Worm (Caenorhabditis elegans) whole organism, young adult: ENCODE measurements around the gene srx-10.

Source experiments
- B0019.2 ChIP-seq: fragments of 200-800 bp; sonication (Bioruptor generic); conservative IDR thresholded peaks from 2 replicates; pipeline ENCODE4 v1.3.6; 2022; ENCODE audit warnings: missing genetic modification reagents, missing genetic modification characterization, missing compliant biosample characterization
- F10E7.11 ChIP-seq: sonication (generic microtip); optimal IDR thresholded peaks from 2 replicates; lab custom pipeline; 2017; ENCODE audit warnings: mild to moderate bottlenecking, missing genetic modification characterization, moderate library complexity, missing compliant biosample characterization
- F22D6.2 ChIP-seq: sonication (generic microtip); optimal IDR thresholded peaks from 2 replicates; lab custom pipeline; 2016; ENCODE audit warnings: mild to moderate bottlenecking, missing genetic modification characterization, missing compliant biosample characterization
- F23B12.7 ChIP-seq: sonication (generic microtip); optimal IDR thresholded peaks from 2 replicates; lab custom pipeline; 2017; ENCODE audit warnings: missing genetic modification characterization, mild to moderate bottlenecking, missing compliant biosample characterization, antibody characterized with exemption, moderate library complexity; ENCODE audit not compliant: insufficient read depth
- F37B4.10 ChIP-seq: fragments of 200-800 bp; sonication (Bioruptor generic); IDR thresholded peaks from 2 replicates; pipeline ENCODE4 v1.3.6; 2022; ENCODE audit warnings: missing genetic modification characterization, missing compliant biosample characterization
- F55B11.4 ChIP-seq: sonication (generic microtip); optimal IDR thresholded peaks from 2 replicates; lab custom pipeline; 2016; ENCODE audit warnings: missing compliant biosample characterization, missing genetic modification characterization, borderline replicate concordance; ENCODE audit not compliant: insufficient read depth
- F57C9.4 ChIP-seq: sonication (generic microtip); optimal IDR thresholded peaks from 2 replicates; lab custom pipeline; 2017; ENCODE audit warnings: mild to moderate bottlenecking, missing genetic modification characterization, missing compliant biosample characterization
- K12H6.12 ChIP-seq: fragments of 200-800 bp; sonication (Bioruptor generic); optimal IDR thresholded peaks from 2 replicates; lab custom pipeline; 2018; ENCODE audit warnings: mild to moderate bottlenecking, missing genetic modification characterization, missing compliant biosample characterization
- T07F8.4 ChIP-seq: sonication (generic microtip); optimal IDR thresholded peaks from 2 replicates; lab custom pipeline; 2016; ENCODE audit warnings: mild to moderate bottlenecking, missing genetic modification characterization, moderate library complexity, missing compliant biosample characterization
- T26A5.8 ChIP-seq: sonication (generic microtip); optimal IDR thresholded peaks from 2 replicates; lab custom pipeline; 2016; ENCODE audit warnings: missing genetic modification characterization, missing compliant biosample characterization
- Y67H2A.10 ChIP-seq: fragments of 200-800 bp; sonication (Bioruptor generic); conservative IDR thresholded peaks from 2 replicates; pipeline ENCODE4 v1.3.6; 2022; ENCODE audit warnings: missing genetic modification reagents, missing genetic modification characterization, missing compliant biosample characterization
- Y79H2A.3 ChIP-seq: fragments of 200-800 bp; sonication (Bioruptor generic); conservative IDR thresholded peaks from 2 replicates; pipeline ENCODE4 v1.3.6; 2022; ENCODE audit warnings: missing genetic modification reagents, missing genetic modification characterization, missing compliant biosample characterization
- Y95B8A.8 ChIP-seq: fragments of 200-800 bp; sonication (Bioruptor generic); IDR thresholded peaks from 2 replicates; pipeline ENCODE4 v1.3.6; 2022; ENCODE audit warnings: missing genetic modification reagents, missing genetic modification characterization, missing compliant biosample characterization
- ZK185.1 ChIP-seq: sonication (generic microtip); optimal IDR thresholded peaks from 2 replicates; lab custom pipeline; 2016; ENCODE audit warnings: mild to moderate bottlenecking, missing genetic modification characterization, missing compliant biosample characterization; ENCODE audit not compliant: poor library complexity, severe bottlenecking
- ama-1 ChIP-seq, 3 experiments: fragments of 150-350 bp in 1 of 3; sonication (generic microtip) in 2 of 3; optimal IDR thresholded peaks; 2 replicates each; lab custom pipeline; 2014 to 2018; ENCODE audit warnings: missing biosample characterization in 2 of 3, missing genetic modification characterization in 2 of 3, missing genetic modification reagents in 2 of 3
- athp-1 ChIP-seq: sonication (generic microtip); optimal IDR thresholded peaks from 2 replicates; lab custom pipeline; 2017; ENCODE audit warnings: mild to moderate bottlenecking, missing genetic modification characterization, missing compliant biosample characterization
- attf-6 ChIP-seq: fragments of 200-800 bp; sonication (Bioruptor generic); IDR thresholded peaks from 2 replicates; pipeline ENCODE4 v1.3.6; 2022; ENCODE audit warnings: missing genetic modification reagents, missing genetic modification characterization, missing compliant biosample characterization
- bed-1 ChIP-seq: fragments of 200-800 bp; sonication (Bioruptor generic); IDR thresholded peaks from 2 replicates; pipeline ENCODE4 v1.3.6; 2022; ENCODE audit warnings: missing genetic modification reagents, missing genetic modification characterization, missing compliant biosample characterization
- cebp-1 ChIP-seq, 2 experiments: fragments of 200-800 bp in 1 of 2; sonication (Bioruptor generic) in 1 of 2; sonication (generic microtip) in 1 of 2; IDR thresholded peaks in 1 of 2; optimal IDR thresholded peaks in 1 of 2; 2 replicates each; pipeline versions ENCODE4 v1.3.6 to Lab custom; 2017 to 2022; ENCODE audit warnings: missing compliant biosample characterization in 2 of 2, missing genetic modification characterization in 2 of 2, mild to moderate bottlenecking in 1 of 2, missing genetic modification reagents in 1 of 2, moderate library complexity in 1 of 2
- ceh-100 ChIP-seq: fragments of 200-800 bp; sonication (Bioruptor generic); IDR thresholded peaks from 2 replicates; pipeline ENCODE4 v1.3.6; 2022; ENCODE audit warnings: missing genetic modification reagents, missing genetic modification characterization, missing compliant biosample characterization
- chd-7 ChIP-seq: sonication (generic microtip); optimal IDR thresholded peaks from 2 replicates; lab custom pipeline; 2016; ENCODE audit warnings: mild to moderate bottlenecking, missing genetic modification characterization, moderate library complexity, missing compliant biosample characterization
- dpff-1 ChIP-seq: sonication (generic microtip); optimal IDR thresholded peaks from 2 replicates; lab custom pipeline; 2017; ENCODE audit warnings: mild to moderate bottlenecking, missing genetic modification characterization, missing compliant biosample characterization
- dpl-1 ChIP-seq: fragments of 150-350 bp; optimal IDR thresholded peaks from 2 replicates; lab custom pipeline; 2014; ENCODE audit warnings: missing biosample characterization, missing genetic modification reagents, missing genetic modification characterization
- egl-18 ChIP-seq: fragments of 200-800 bp; sonication (Bioruptor generic); IDR thresholded peaks from 2 replicates; pipeline ENCODE4 v1.3.6; 2022; ENCODE audit warnings: missing genetic modification reagents, missing genetic modification characterization, missing compliant biosample characterization
- ekl-4 ChIP-seq: fragments of 200-800 bp; sonication (Bioruptor generic); IDR thresholded peaks from 2 replicates; pipeline ENCODE4 v1.3.6; 2022; ENCODE audit warnings: missing genetic modification reagents, missing genetic modification characterization, missing compliant biosample characterization
- ets-4 ChIP-seq: fragments of 200-800 bp; sonication (Bioruptor generic); optimal IDR thresholded peaks from 2 replicates; lab custom pipeline; 2018; ENCODE audit warnings: mild to moderate bottlenecking, missing genetic modification characterization, missing compliant biosample characterization
- gei-17 ChIP-seq: fragments of 200-800 bp; sonication (Bioruptor generic); optimal IDR thresholded peaks from 2 replicates; lab custom pipeline; 2018; ENCODE audit warnings: mild to moderate bottlenecking, missing genetic modification characterization, missing compliant biosample characterization
- hsf-1 ChIP-seq: fragments of 200-800 bp; sonication (Bioruptor generic); IDR thresholded peaks from 2 replicates; pipeline ENCODE4 v1.3.6; 2022; ENCODE audit warnings: missing genetic modification reagents, missing genetic modification characterization, missing compliant biosample characterization
- lag-1 ChIP-seq: fragments of 200-800 bp; sonication (Bioruptor generic); IDR thresholded peaks from 2 replicates; pipeline ENCODE4 v1.3.6; 2022; ENCODE audit warnings: missing genetic modification reagents, missing genetic modification characterization, missing compliant biosample characterization
- lsy-27 ChIP-seq: sonication (generic microtip); optimal IDR thresholded peaks from 2 replicates; lab custom pipeline; 2017; ENCODE audit warnings: missing genetic modification characterization, mild to moderate bottlenecking, missing compliant biosample characterization, antibody characterized with exemption, missing genotype, borderline replicate concordance; ENCODE audit not compliant: insufficient read depth
- madf-6 ChIP-seq: fragments of 200-800 bp; sonication (Bioruptor generic); IDR thresholded peaks from 2 replicates; pipeline ENCODE4 v1.3.6; 2022; ENCODE audit warnings: missing genetic modification reagents, missing genetic modification characterization, missing compliant biosample characterization
- mel-28 ChIP-seq: sonication (generic microtip); optimal IDR thresholded peaks from 2 replicates; lab custom pipeline; 2016; ENCODE audit warnings: borderline replicate concordance, mild to moderate bottlenecking, missing genetic modification characterization, missing compliant biosample characterization
- mxl-1 ChIP-seq: sonication (generic microtip); optimal IDR thresholded peaks from 2 replicates; lab custom pipeline; 2016; ENCODE audit warnings: missing genetic modification characterization, missing compliant biosample characterization
- nfyb-1 ChIP-seq: fragments of 200-800 bp; sonication (Bioruptor generic); IDR thresholded peaks from 2 replicates; pipeline ENCODE4 v1.3.6; 2022; ENCODE audit warnings: missing genetic modification reagents, missing genetic modification characterization, missing compliant biosample characterization
- nhr-120 ChIP-seq: fragments of 200-800 bp; sonication (Bioruptor generic); IDR thresholded peaks from 2 replicates; pipeline ENCODE4 v1.3.6; 2022; ENCODE audit warnings: missing genetic modification characterization, missing compliant biosample characterization
- nhr-179 ChIP-seq: sonication (generic microtip); optimal IDR thresholded peaks from 2 replicates; lab custom pipeline; 2016; ENCODE audit warnings: mild to moderate bottlenecking, missing genetic modification characterization, missing compliant biosample characterization
- nhr-80 ChIP-seq: sonication (generic microtip); optimal IDR thresholded peaks from 2 replicates; lab custom pipeline; 2016; ENCODE audit warnings: missing genetic modification characterization, missing compliant biosample characterization
- sdz-38 ChIP-seq: sonication (generic microtip); optimal IDR thresholded peaks from 2 replicates; lab custom pipeline; 2016; ENCODE audit warnings: missing genotype, missing genetic modification characterization, missing compliant biosample characterization
- somi-1 ChIP-seq: fragments of 200-800 bp; sonication (Bioruptor generic); optimal IDR thresholded peaks from 2 replicates; lab custom pipeline; 2018; ENCODE audit warnings: mild to moderate bottlenecking, missing genetic modification characterization, missing compliant biosample characterization
- xnd-1 ChIP-seq: sonication (generic microtip); optimal IDR thresholded peaks from 2 replicates; lab custom pipeline; 2016; ENCODE audit warnings: missing genotype, missing genetic modification reagents, missing genetic modification characterization, missing compliant biosample characterization

srx-10 gene

ce11 chrV:13981677-13982076 is 35.4 kb upstream of the srx-10 start:
- TF ChIP-seq lag-1 (GFP tag; lab: Robert Waterston, UW) (no peak), T26A5.8 (tag; lab: Kevin White, UChicago) (no peak), sdz-38 (tag; lab: Kevin White, UChicago) (no peak), attf-6 (GFP tag; lab: Robert Waterston, UW) (no peak), ama-1 (optimal IDR thresholded peaks at IDR 0.05; lab: Kevin White, UChicago) (no peak), ama-1 (GFP tag; optimal IDR thresholded peaks at IDR 0.05; lab: Kevin White, UChicago) (no peak), gei-17 (no peak), xnd-1 (no peak), Y67H2A.10 (GFP tag; lab: Robert Waterston, UW) (no peak)

- TF ChIP-seq lsy-27 (tag; lab: Kevin White, UChicago) (no peak), F37B4.10 (GFP tag; lab: Robert Waterston, UW) (no peak), hsf-1 (GFP tag; lab: Robert Waterston, UW) (no peak), nfyb-1 (GFP tag; lab: Robert Waterston, UW) (no peak), K12H6.12 (tag; lab: Kevin White, UChicago) (no peak), nhr-120 (no peak), sdz-38 (tag; lab: Kevin White, UChicago) (no peak)
Observed at ce11 chrV:13980807-13981206, 34.5 kb upstream of the srx-10 start, which contains the start of gene eol-1. Gene eol-1 (minus strand): TSS chrV:13980907.

ce11 chrV:13963279-13963976 is 17.1 kb upstream of the srx-10 start, which contains the start of gene sao-1:
Gene sao-1 (plus strand): TSS chrV:13963926.
- 0 out of 2 replicates have a peak, but pooled peaks have one; percentile 22 for TF ChIP-seq Y79H2A.3 (GFP tag; lab: Robert Waterston, UW)
- TF ChIP-seq mxl-1 (tag; lab: Kevin White, UChicago) = no peak
- TF ChIP-seq T07F8.4 (tag; lab: Kevin White, UChicago) = no peak
- no peak for TF ChIP-seq xnd-1
- no peak for TF ChIP-seq nhr-80 (tag; lab: Kevin White, UChicago)
- TF ChIP-seq Y95B8A.8 = no peak

- TF ChIP-seq F55B11.4 (tag; lab: Kevin White, UChicago) = no peak
- no peak for TF ChIP-seq mxl-1 (tag; lab: Kevin White, UChicago)
- TF ChIP-seq ekl-4 = peak; percentile 17; the same call in 1 of the 2 replicates
- TF ChIP-seq ceh-100 (GFP tag; lab: Robert Waterston, UW) = peak; percentile 76
- TF ChIP-seq B0019.2 (GFP tag; lab: Robert Waterston, UW) = no peak
- TF ChIP-seq Y79H2A.3 (GFP tag; lab: Robert Waterston, UW) = no peak
- no peak for TF ChIP-seq cebp-1 (GFP tag; IDR thresholded peaks at IDR 0.05; lab: Robert Waterston, UW)
- peak; percentile 65 for TF ChIP-seq cebp-1 (tag; optimal IDR thresholded peaks at IDR 0.05; lab: Kevin White, UChicago)
- TF ChIP-seq ama-1 (optimal IDR thresholded peaks at IDR 0.05; lab: Kevin White, UChicago) = no peak
- peak in 1 of 2 experiments; percentile 28 for TF ChIP-seq ama-1 (GFP tag; optimal IDR thresholded peaks at IDR 0.05; lab: Kevin White, UChicago)
- no peak for TF ChIP-seq mel-28
- TF ChIP-seq ZK185.1 = peak; percentile 79
- TF ChIP-seq F23B12.7 (tag; lab: Kevin White, UChicago) = peak; percentile 31
- TF ChIP-seq Y95B8A.8 = peak; percentile 26; the same call in 1 of the 2 replicates
- TF ChIP-seq nhr-179 (tag; lab: Kevin White, UChicago) = no peak
- no peak for TF ChIP-seq dpff-1 (tag; lab: Kevin White, UChicago)
- TF ChIP-seq athp-1 (tag; lab: Kevin White, UChicago) = no peak
- no peak for TF ChIP-seq attf-6 (GFP tag; lab: Robert Waterston, UW)
- peak; percentile 93 for TF ChIP-seq madf-6 (GFP tag; lab: Robert Waterston, UW)
- TF ChIP-seq F10E7.11 (tag; lab: Kevin White, UChicago) = no peak
- TF ChIP-seq F57C9.4 = no peak
- TF ChIP-seq egl-18 (GFP tag; lab: Robert Waterston, UW) = no peak
- TF ChIP-seq somi-1 = no peak
- TF ChIP-seq F22D6.2 (tag; lab: Kevin White, UChicago) = no peak
- TF ChIP-seq sdz-38 (tag; lab: Kevin White, UChicago) = no peak
- no peak for TF ChIP-seq chd-7
- no peak for TF ChIP-seq bed-1 (GFP tag; lab: Robert Waterston, UW)
- TF ChIP-seq ets-4 (GFP tag; lab: Kevin White, UChicago) = no peak
- peak; percentile 51 for TF ChIP-seq dpl-1
Observed at ce11 chrV:13961927-13962419, 15.7 kb upstream of the srx-10 start, which contains the start of the genes algn-13 and R10D12.13. Gene algn-13 (minus strand): TSS chrV:13961977. Gene R10D12.13 (plus strand): TSS chrV:13962417.
